Worm (Caenorhabditis elegans) whole organism, young adult: Measurements from ENCODE around the gene clc-7.

Experiments
- K12H6.12 ChIP-seq: fragments of 200-800 bp; sonication (Bioruptor generic); optimal IDR thresholded peaks from 2 replicates; lab custom pipeline; 2018; ENCODE audit warnings: mild to moderate bottlenecking, missing genetic modification characterization, missing compliant biosample characterization
- Y53G8AR.9 ChIP-seq: fragments of 200-800 bp; sonication (Bioruptor generic); conservative IDR thresholded peaks from 2 replicates; pipeline ENCODE4 v1.3.6; 2022; ENCODE audit warnings: missing genetic modification reagents, missing genetic modification characterization, missing compliant biosample characterization
- ama-1 ChIP-seq, 3 experiments: fragments of 150-350 bp in 1 of 3; sonication (generic microtip) in 2 of 3; optimal IDR thresholded peaks; 2 replicates each; lab custom pipeline; 2014 to 2018; ENCODE audit warnings: missing biosample characterization in 2 of 3, missing genetic modification characterization in 2 of 3, missing genetic modification reagents in 2 of 3
- lin-26 ChIP-seq: fragments of 200-800 bp; sonication (Bioruptor generic); IDR thresholded peaks from 2 replicates; pipeline ENCODE4 v1.3.6; 2022; ENCODE audit warnings: missing genetic modification reagents, missing genetic modification characterization, missing compliant biosample characterization
- lin-40 ChIP-seq: sonication (generic microtip); optimal IDR thresholded peaks from 2 replicates; lab custom pipeline; 2016; ENCODE audit warnings: missing genetic modification characterization, mild to moderate bottlenecking, missing compliant biosample characterization, missing genotype, missing genetic modification reagents
- nfya-2 ChIP-seq: fragments of 200-800 bp; sonication (Bioruptor generic); IDR thresholded peaks from 2 replicates; pipeline ENCODE4 v1.3.6; 2022; ENCODE audit warnings: missing genetic modification reagents, missing genetic modification characterization, missing compliant biosample characterization

- TF ChIP-seq K12H6.12 (tag; lab: Kevin White, UChicago) (peak; percentile 71), lin-26 (GFP tag; lab: Robert Waterston, UW) (no peak), nfya-2 (GFP tag; lab: Robert Waterston, UW) (no peak), lin-40 (tag; lab: Kevin White, UChicago) (peak; percentile 37), Y53G8AR.9 (GFP tag; lab: Robert Waterston, UW) (no peak), ama-1 (optimal IDR thresholded peaks at IDR 0.05; lab: Kevin White, UChicago) (no peak), ama-1 (GFP tag; optimal IDR thresholded peaks at IDR 0.05; lab: Kevin White, UChicago) (no peak)
These were observed 3.9 kb upstream of the clc-7 start, which contains the start of gene C24H10.2 for ce11 chrX:5063750-5064652.
